Worm (Caenorhabditis elegans): ENCODE results near the gene ubq-1.
A peak's percentile ranks its signal among the peaks of the same experiment; 100 is the strongest.

ubq-1 gene

DNA sequence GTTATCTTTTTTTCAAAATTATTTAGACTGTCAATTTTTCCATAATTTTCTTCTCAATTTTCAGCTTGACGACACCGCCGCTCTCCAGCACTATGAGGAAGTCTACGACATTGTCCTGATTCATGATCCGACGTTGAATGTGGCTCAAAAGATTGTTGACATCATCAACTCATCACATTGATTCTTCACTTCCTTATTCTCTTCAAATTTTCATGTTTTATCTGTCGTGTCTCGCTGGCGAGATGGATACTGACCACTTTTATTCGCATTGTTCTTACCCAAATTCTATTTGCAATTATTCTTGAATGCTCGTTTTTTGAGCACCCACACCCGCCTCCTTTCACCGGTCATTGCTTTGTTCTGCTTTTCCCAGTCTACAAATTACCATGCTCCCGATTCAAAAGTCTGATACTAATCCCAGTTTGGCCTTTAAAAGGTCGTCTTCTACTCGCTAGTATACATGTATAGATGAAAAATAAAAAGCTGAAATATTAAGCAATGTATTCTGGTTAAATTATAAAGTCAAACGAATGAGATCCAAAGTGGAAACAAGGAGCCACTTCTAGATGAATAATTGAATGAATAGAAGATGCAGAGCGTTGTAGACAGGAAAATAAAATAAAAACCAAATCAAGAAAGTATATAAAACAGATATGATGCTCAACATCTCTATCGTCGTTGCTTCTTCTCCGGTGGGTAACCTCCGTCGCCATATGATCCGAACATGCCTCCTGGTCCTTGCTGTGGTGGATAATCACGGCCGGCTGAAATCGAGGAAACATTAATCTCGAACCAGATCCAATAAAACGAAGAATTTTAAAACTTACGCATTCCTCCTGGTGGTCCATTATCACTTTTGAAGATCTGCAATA is 13.2 kb downstream of the ubq-1 start (continued):
- TF ChIP-seq pqm-1 (tag; optimal IDR thresholded peaks at IDR 0.05) = no peak
- TF ChIP-seq nhr-10 (tag; optimal IDR thresholded peaks at IDR 0.05) = peak; percentile 44
- TF ChIP-seq T26A8.4 (GFP tag; IDR thresholded peaks at IDR 0.05) = peak; percentile 72; the same call in 1 of the 2 replicates
- TF ChIP-seq nhr-25 (tag; optimal IDR thresholded peaks at IDR 0.05; ENCODE audit: borderline replicate concordance, insufficient read depth) = peak; percentile 45
- peak; percentile 14 for TF ChIP-seq nhr-48 (tag; optimal IDR thresholded peaks at IDR 0.05)
- no peak for TF ChIP-seq unc-39 (tag; optimal IDR thresholded peaks at IDR 0.05)
- TF ChIP-seq dpl-1 (GFP tag; optimal IDR thresholded peaks at IDR 0.05) = no peak
- TF ChIP-seq Y48G9A.11 (GFP tag; IDR thresholded peaks at IDR 0.05) = no peak
- no peak for TF ChIP-seq nhr-237 (tag; optimal IDR thresholded peaks at IDR 0.05)
- TF ChIP-seq ztf-11 (tag; optimal IDR thresholded peaks at IDR 0.05) = no peak
- TF ChIP-seq nhr-111 (GFP tag; optimal IDR thresholded peaks at IDR 0.05) = no peak
- TF ChIP-seq pha-4 (GFP tag; IDR thresholded peaks at IDR 0.05) = peak; percentile 48
- no peak for TF ChIP-seq pha-4 (tag; optimal IDR thresholded peaks at IDR 0.05)

ce11 chrIII:5953913-5954290 is 13.8 kb downstream of the ubq-1 start:
- TF ChIP-seq egl-43 (GFP tag; IDR thresholded peaks at IDR 0.05) (0 out of 2 replicates have a peak, but pooled peaks have one; percentile 26), duxl-1 (tag; optimal IDR thresholded peaks at IDR 0.05; ENCODE audit: poor library complexity) (no peak), set-16 (GFP tag; IDR thresholded peaks at IDR 0.05) (peak; percentile 95), unc-62 (GFP tag; optimal IDR thresholded peaks at IDR 0.05 in 1 of 2) (peak in 1 of 2 experiments; percentile 68), unc-62 (tag; optimal IDR thresholded peaks at IDR 0.05) (no peak)

DNA sequence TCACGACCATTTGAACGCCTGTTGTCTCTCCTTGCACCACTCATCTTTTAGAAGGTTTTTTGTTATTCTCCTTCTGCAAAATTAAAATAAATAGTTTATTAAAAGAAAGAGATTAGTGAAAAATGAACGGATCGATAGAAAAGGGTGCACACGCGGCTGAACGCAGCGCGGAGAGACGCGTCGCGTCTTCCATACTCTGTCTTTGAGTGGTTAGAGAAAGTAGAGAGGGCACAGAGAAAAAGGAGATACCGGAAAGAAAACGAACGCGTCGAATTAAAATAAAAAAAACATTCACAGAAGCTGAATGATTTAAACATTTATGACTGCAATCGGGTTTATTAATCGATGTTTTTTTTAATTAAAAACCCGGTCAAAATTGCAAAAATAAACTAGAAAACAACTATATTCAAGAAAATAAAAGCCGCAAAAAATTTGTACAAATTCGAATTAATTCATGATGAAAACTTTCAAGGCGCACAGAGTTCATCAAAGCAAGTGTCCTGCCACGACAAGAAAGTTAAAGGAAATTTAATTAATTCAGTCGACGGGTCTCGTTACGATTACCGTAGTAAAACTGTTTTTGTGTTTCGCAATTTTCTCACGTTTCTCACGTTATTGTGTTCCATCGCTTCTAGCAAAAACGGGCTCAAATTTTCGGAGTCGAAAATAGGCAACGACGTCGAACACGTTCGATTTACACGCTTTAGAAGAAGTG is 18.3 kb downstream of the ubq-1 start, which contains the start of the genes nono-1 and nop-1:
Gene nono-1 (minus strand): TSS at position 75 of the 715 bp plus-strand sequence.
Gene nop-1 (plus strand): TSS at position 551 of the 715 bp plus-strand sequence.
- TF ChIP-seq D1046.2 (GFP tag; IDR thresholded peaks at IDR 0.05) (no peak), lin-29 (GFP tag; IDR thresholded peaks at IDR 0.05) (no peak), mdl-1 (tag; optimal IDR thresholded peaks at IDR 0.05) (peak in 1 of 2 experiments; percentile 53), hlh-30 (tag; optimal IDR thresholded peaks at IDR 0.05; ENCODE audit: insufficient read depth) (peak; percentile 42), hlh-11 (tag; optimal IDR thresholded peaks at IDR 0.05) (peak; percentile 5), dve-1 (tag; optimal IDR thresholded peaks at IDR 0.05; ENCODE audit: insufficient read depth) (no peak), dmd-8 (GFP tag; IDR thresholded peaks at IDR 0.05) (no peak), snpc-1.2 (GFP tag; IDR thresholded peaks at IDR 0.05) (no peak), aha-1 (tag) (peak; percentile 58), nhr-25 (tag; optimal IDR thresholded peaks at IDR 0.05; ENCODE audit: borderline replicate concordance, insufficient read depth) (no peak), cey-2 (tag; optimal IDR thresholded peaks at IDR 0.05; ENCODE audit: borderline replicate concordance, insufficient read depth) (no peak), mes-2 (tag; optimal IDR thresholded peaks at IDR 0.05; ENCODE audit: poor library complexity, severe bottlenecking) (peak; percentile 43), lsy-2 (tag; optimal IDR thresholded peaks at IDR 0.05) (peak in 1 of 2 experiments; percentile 17)

DNA sequence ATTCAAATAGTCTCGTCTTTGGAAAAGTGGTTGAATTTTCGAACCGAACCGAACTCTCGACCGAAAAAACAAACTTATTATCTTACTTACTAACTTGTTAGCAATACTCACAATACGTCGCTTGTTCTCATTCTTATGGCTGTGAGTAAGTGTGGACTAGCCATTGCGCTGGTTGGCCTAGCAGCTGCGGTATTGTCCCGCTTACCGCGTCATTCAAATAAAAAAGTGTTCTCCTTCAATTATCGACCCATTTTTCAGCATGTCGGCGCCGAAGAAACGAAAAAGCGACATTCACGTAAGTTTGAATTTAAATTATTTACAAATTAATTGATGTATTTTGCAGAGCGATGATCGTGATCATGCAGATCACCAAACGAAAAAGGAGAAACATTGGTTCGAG is 19.0 kb downstream of the ubq-1 start:
- TF ChIP-seq dpl-1 (GFP tag; optimal IDR thresholded peaks at IDR 0.05) (peak; percentile 2), mes-2 (tag; optimal IDR thresholded peaks at IDR 0.05; ENCODE audit: poor library complexity, severe bottlenecking) (peak; percentile 73), Y5F2A.4 (GFP tag; optimal IDR thresholded peaks at IDR 0.05) (no peak)
